Fruit fly (Drosophila melanogaster): ENCODE data around the gene CG42538.

- TF ChIP-seq pan (optimal IDR thresholded peaks at IDR 0.05): no peak
- TF ChIP-seq psq (optimal IDR thresholded peaks at IDR 0.05): no peak
- no peak for TF ChIP-seq Dll (optimal IDR thresholded peaks at IDR 0.05)
- TF ChIP-seq EcR (GFP tag; optimal IDR thresholded peaks at IDR 0.05): no peak
- TF ChIP-seq CG8478 (optimal IDR thresholded peaks at IDR 0.05): no peak
Measured at dm6 chr3L:16016911-16017310, 17.4 kb upstream of the CG42538 start.
